Worm (Caenorhabditis elegans): ENCODE results near the gene rps-27.

- TF ChIP-seq elt-1 (tag; optimal IDR thresholded peaks at IDR 0.05): no peak
- TF ChIP-seq ceh-82 (tag; optimal IDR thresholded peaks at IDR 0.05): no peak
- TF ChIP-seq elt-2 (tag; optimal IDR thresholded peaks at IDR 0.05): no peak
- TF ChIP-seq ceh-28 (tag; optimal IDR thresholded peaks at IDR 0.05): no peak
- TF ChIP-seq zag-1 (tag; optimal IDR thresholded peaks at IDR 0.05): no peak
Observed at ce11 chrV:103977-104376, at the start of gene rps-27.
